Worm (Caenorhabditis elegans): ENCODE results near the gene srd-49.

The srd-49 gene

DNA sequence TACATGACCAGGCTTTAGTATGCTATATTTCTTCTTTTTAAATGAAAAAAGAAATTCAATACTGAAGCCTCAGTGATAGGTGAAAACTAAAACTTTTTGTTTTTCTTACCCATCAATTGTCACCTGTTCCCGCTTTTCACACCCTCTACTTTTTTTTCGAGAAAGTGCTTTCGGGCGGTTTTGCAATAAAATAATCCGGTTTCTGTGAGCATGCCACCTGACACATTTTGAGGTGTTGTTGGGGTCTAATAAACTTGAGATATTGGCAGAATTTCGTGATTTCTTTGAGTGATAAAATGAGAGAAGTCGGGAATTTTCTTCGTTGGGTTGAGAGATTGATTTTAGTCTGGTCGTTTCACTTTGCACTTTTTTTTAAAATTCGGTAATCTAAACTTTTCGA lies 34.4 kb upstream of the srd-49 start:
- TF ChIP-seq ceh-13 (GFP tag; optimal IDR thresholded peaks at IDR 0.05) = no peak
- TF ChIP-seq tra-4 (tag; optimal IDR thresholded peaks at IDR 0.05) = no peak
- TF ChIP-seq ets-7 (tag; optimal IDR thresholded peaks at IDR 0.05) = no peak
- TF ChIP-seq ama-1 (optimal IDR thresholded peaks at IDR 0.05) = no peak
- TF ChIP-seq ceh-36 (tag; optimal IDR thresholded peaks at IDR 0.05) = no peak
- no peak for TF ChIP-seq hmbx-1 (tag; optimal IDR thresholded peaks at IDR 0.05)
- no peak for TF ChIP-seq hnd-1 (tag; optimal IDR thresholded peaks at IDR 0.05)
- TF ChIP-seq scrt-1 (GFP tag; IDR thresholded peaks at IDR 0.05) = no peak
- TF ChIP-seq F13C5.2 (tag; optimal IDR thresholded peaks at IDR 0.05) = no peak

- TF ChIP-seq hnd-1 (tag; optimal IDR thresholded peaks at IDR 0.05) = no peak
- TF ChIP-seq tbx-37 (GFP tag; conservative IDR thresholded peaks at IDR 0.05) = no peak
- TF ChIP-seq F13C5.2 (tag; optimal IDR thresholded peaks at IDR 0.05) = no peak
These were observed 30.3 kb upstream of the srd-49 start, which contains the start of gene fipr-13 for ce11 chrV:10064221-10064620. Gene fipr-13, plus strand, starts transcription at chrV:10064521.

DNA sequence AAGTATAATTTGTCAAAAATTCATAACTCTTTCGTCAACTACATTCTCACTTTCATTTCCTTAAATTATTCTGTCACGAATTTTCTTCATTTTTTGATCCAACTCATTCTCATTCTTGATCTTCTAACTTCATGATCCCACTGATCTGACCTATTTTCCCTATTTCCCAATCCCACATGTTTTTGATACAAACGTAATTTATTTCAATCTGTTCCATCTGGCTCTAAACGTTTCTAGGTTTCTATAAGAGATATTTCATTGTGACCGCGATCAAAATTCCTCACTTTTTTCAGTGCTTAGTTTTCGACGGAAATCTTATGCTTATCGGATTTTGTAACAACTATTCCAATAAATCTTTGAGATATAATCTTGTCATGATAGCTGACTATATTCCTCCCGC lies 28.8 kb upstream of the srd-49 start:
- TF ChIP-seq hnd-1 (tag; optimal IDR thresholded peaks at IDR 0.05) (no peak), pes-1 (GFP tag; IDR thresholded peaks at IDR 0.05) (no peak), scrt-1 (GFP tag; IDR thresholded peaks at IDR 0.05) (no peak), tbx-37 (GFP tag; conservative IDR thresholded peaks at IDR 0.05) (no peak), flt-1 (GFP tag; IDR thresholded peaks at IDR 0.05) (no peak), sea-1 (GFP tag; conservative IDR thresholded peaks at IDR 0.05) (no peak), ceh-36 (tag; optimal IDR thresholded peaks at IDR 0.05) (no peak), ets-7 (tag; optimal IDR thresholded peaks at IDR 0.05) (no peak), B0310.2 (tag; optimal IDR thresholded peaks at IDR 0.05) (no peak), tbx-11 (GFP tag; IDR thresholded peaks at IDR 0.05) (no peak), ama-1 (optimal IDR thresholded peaks at IDR 0.05) (no peak), hmg-4 (GFP tag; optimal IDR thresholded peaks at IDR 0.05) (no peak), F13C5.2 (tag; optimal IDR thresholded peaks at IDR 0.05) (no peak)

ce11 chrV:10066769-10067168 lies 27.7 kb upstream of the srd-49 start, which contains the start of gene npr-39:
Gene npr-39, plus strand, starts transcription at chrV:10067069.
- TF ChIP-seq scrt-1 (GFP tag; IDR thresholded peaks at IDR 0.05) = no peak
- no peak for TF ChIP-seq ceh-36 (tag; optimal IDR thresholded peaks at IDR 0.05)
- TF ChIP-seq pes-1 (GFP tag; IDR thresholded peaks at IDR 0.05) = no peak
- no peak for TF ChIP-seq hmg-4 (GFP tag; optimal IDR thresholded peaks at IDR 0.05)
- no peak for TF ChIP-seq F13C5.2 (tag; optimal IDR thresholded peaks at IDR 0.05)
- no peak for TF ChIP-seq sea-1 (GFP tag; conservative IDR thresholded peaks at IDR 0.05)
- no peak for TF ChIP-seq flt-1 (GFP tag; IDR thresholded peaks at IDR 0.05)
- TF ChIP-seq B0310.2 (tag; optimal IDR thresholded peaks at IDR 0.05) = no peak
- no peak for TF ChIP-seq tbx-37 (GFP tag; conservative IDR thresholded peaks at IDR 0.05)
- no peak for TF ChIP-seq ets-7 (tag; optimal IDR thresholded peaks at IDR 0.05)
- no peak for TF ChIP-seq tbx-11 (GFP tag; IDR thresholded peaks at IDR 0.05)
- no peak for TF ChIP-seq tra-4 (tag; optimal IDR thresholded peaks at IDR 0.05)

ce11 chrV:10070541-10070940 lies 23.9 kb upstream of the srd-49 start, which contains the start of gene nhr-192:
Gene nhr-192, minus strand, starts transcription at chrV:10070641.
- no peak for TF ChIP-seq ceh-36 (tag; optimal IDR thresholded peaks at IDR 0.05)
- TF ChIP-seq ceh-13 (GFP tag; optimal IDR thresholded peaks at IDR 0.05) = no peak
- TF ChIP-seq aly-1 (tag; optimal IDR thresholded peaks at IDR 0.05) = no peak
- TF ChIP-seq scrt-1 (GFP tag; IDR thresholded peaks at IDR 0.05) = no peak

- TF ChIP-seq tbx-11 (GFP tag; IDR thresholded peaks at IDR 0.05) = no peak
- no peak for TF ChIP-seq F13C5.2 (tag; optimal IDR thresholded peaks at IDR 0.05)
- no peak for TF ChIP-seq pes-1 (GFP tag; IDR thresholded peaks at IDR 0.05)
- no peak for TF ChIP-seq sea-1 (GFP tag; conservative IDR thresholded peaks at IDR 0.05)
- no peak for TF ChIP-seq scrt-1 (GFP tag; IDR thresholded peaks at IDR 0.05)
- TF ChIP-seq hmg-4 (GFP tag; optimal IDR thresholded peaks at IDR 0.05) = no peak
- no peak for TF ChIP-seq aly-1 (tag; optimal IDR thresholded peaks at IDR 0.05)
- TF ChIP-seq hnd-1 (tag; optimal IDR thresholded peaks at IDR 0.05) = no peak
- no peak for TF ChIP-seq ceh-36 (tag; optimal IDR thresholded peaks at IDR 0.05)
- no peak for TF ChIP-seq flt-1 (GFP tag; IDR thresholded peaks at IDR 0.05)
- TF ChIP-seq hmbx-1 (tag; optimal IDR thresholded peaks at IDR 0.05) = no peak
- no peak for TF ChIP-seq tra-4 (tag; optimal IDR thresholded peaks at IDR 0.05)
- TF ChIP-seq B0310.2 (tag; optimal IDR thresholded peaks at IDR 0.05) = no peak
- no peak for TF ChIP-seq ama-1 (optimal IDR thresholded peaks at IDR 0.05)
- no peak for TF ChIP-seq tbx-37 (GFP tag; conservative IDR thresholded peaks at IDR 0.05)
- no peak for TF ChIP-seq ceh-13 (GFP tag; optimal IDR thresholded peaks at IDR 0.05)
These were observed 21.8 kb upstream of the srd-49 start for ce11 chrV:10072721-10073120.

- TF ChIP-seq scrt-1 (GFP tag; IDR thresholded peaks at IDR 0.05) (no peak), ets-7 (tag; optimal IDR thresholded peaks at IDR 0.05) (no peak), sea-1 (GFP tag; conservative IDR thresholded peaks at IDR 0.05) (no peak), tbx-37 (GFP tag; conservative IDR thresholded peaks at IDR 0.05) (no peak), F13C5.2 (tag; optimal IDR thresholded peaks at IDR 0.05) (no peak), tra-4 (tag; optimal IDR thresholded peaks at IDR 0.05) (no peak), hnd-1 (tag; optimal IDR thresholded peaks at IDR 0.05) (no peak), hmg-4 (GFP tag; optimal IDR thresholded peaks at IDR 0.05) (no peak), flt-1 (GFP tag; IDR thresholded peaks at IDR 0.05) (no peak), pes-1 (GFP tag; IDR thresholded peaks at IDR 0.05) (no peak), aly-1 (tag; optimal IDR thresholded peaks at IDR 0.05) (no peak), ama-1 (optimal IDR thresholded peaks at IDR 0.05) (no peak), hmbx-1 (tag; optimal IDR thresholded peaks at IDR 0.05) (no peak), ceh-36 (tag; optimal IDR thresholded peaks at IDR 0.05) (no peak), B0310.2 (tag; optimal IDR thresholded peaks at IDR 0.05) (no peak), tbx-11 (GFP tag; IDR thresholded peaks at IDR 0.05) (no peak), ceh-13 (GFP tag; optimal IDR thresholded peaks at IDR 0.05) (no peak)
These were observed 20.7 kb upstream of the srd-49 start, which contains the start of gene F57A8.6 for ce11 chrV:10073793-10074192. Gene F57A8.6, minus strand, starts transcription at chrV:10073893.

DNA sequence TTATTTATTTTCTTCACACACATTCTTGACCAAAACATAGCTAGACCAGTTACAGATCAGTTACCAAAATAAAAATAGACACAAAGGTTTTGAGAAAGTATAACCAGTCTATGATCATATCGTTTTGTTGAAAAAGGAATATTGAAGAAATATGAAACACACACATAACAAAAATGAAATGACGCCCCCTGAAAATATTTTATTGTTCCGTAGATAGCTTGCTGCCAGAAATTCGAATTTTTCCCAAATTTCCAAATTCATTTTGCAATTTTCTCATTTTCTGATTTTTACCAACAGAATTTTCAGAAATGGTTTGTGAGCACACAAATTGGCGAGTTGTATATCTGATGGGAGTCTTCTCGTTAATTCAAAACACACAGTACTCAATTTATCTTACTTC lies 19.0 kb upstream of the srd-49 start, which contains the start of gene F57A8.7:
TSS of gene F57A8.7 (plus strand) at position 301 of the 400 bp plus-strand sequence.
- no peak for TF ChIP-seq tbx-11 (GFP tag; IDR thresholded peaks at IDR 0.05)
